Worm (Caenorhabditis elegans) whole organism, mixed stage, embryonic: ENCODE results near the gene tceb-3.

Source experiments
- M03D4.4 ChIP-seq: sonication (generic microtip); optimal IDR thresholded peaks from 2 replicates; lab custom pipeline; 2017; ENCODE audit warnings: mild to moderate bottlenecking, missing genetic modification characterization, missing compliant biosample characterization
- bed-3 ChIP-seq: fragments of 200-800 bp; sonication (Bioruptor generic); optimal IDR thresholded peaks from 3 replicates; lab custom pipeline; 2018; ENCODE audit warnings: mild to moderate bottlenecking, missing genetic modification characterization, moderate library complexity, missing compliant biosample characterization
- blmp-1 ChIP-seq: fragments of 150-350 bp; optimal IDR thresholded peaks from 2 replicates; lab custom pipeline; 2014; ENCODE audit warnings: missing biosample characterization, missing genetic modification characterization
- ceh-39 ChIP-seq: fragments of 150-350 bp; optimal IDR thresholded peaks from 2 replicates; lab custom pipeline; 2014; ENCODE audit warnings: missing biosample characterization, missing genetic modification characterization
- ceh-43 ChIP-seq: fragments of 200-800 bp; sonication (Bioruptor generic); optimal IDR thresholded peaks from 2 replicates; lab custom pipeline; 2018; ENCODE audit warnings: mild to moderate bottlenecking, missing genetic modification characterization, moderate library complexity, missing compliant biosample characterization
- ceh-83 ChIP-seq: fragments of 200-800 bp; sonication (Bioruptor generic); optimal IDR thresholded peaks from 2 replicates; lab custom pipeline; 2018; ENCODE audit warnings: mild to moderate bottlenecking, missing genetic modification characterization, missing compliant biosample characterization
- cnd-1 ChIP-seq: fragments of 200-800 bp; sonication (Bioruptor generic); optimal IDR thresholded peaks from 2 replicates; lab custom pipeline; 2018; ENCODE audit warnings: mild to moderate bottlenecking, missing genetic modification characterization, missing compliant biosample characterization
- drap-1 ChIP-seq: fragments of 200-800 bp; sonication (Bioruptor generic); optimal IDR thresholded peaks from 3 replicates; lab custom pipeline; 2018; ENCODE audit warnings: mild to moderate bottlenecking, missing genetic modification characterization, missing compliant biosample characterization
- elt-1 ChIP-seq: sonication (generic microtip); optimal IDR thresholded peaks from 2 replicates; lab custom pipeline; 2017; ENCODE audit warnings: missing genetic modification characterization, mild to moderate bottlenecking, missing compliant biosample characterization, antibody characterized with exemption, moderate library complexity, borderline replicate concordance; ENCODE audit not compliant: insufficient read depth
- elt-3 ChIP-seq: fragments of 150-350 bp; optimal IDR thresholded peaks from 2 replicates; lab custom pipeline; 2014; ENCODE audit warnings: missing biosample characterization, missing genetic modification characterization
- flh-1 ChIP-seq: fragments of 200-800 bp; sonication (Bioruptor generic); optimal IDR thresholded peaks from 2 replicates; lab custom pipeline; 2018; ENCODE audit warnings: mild to moderate bottlenecking, missing genetic modification characterization, moderate library complexity, missing compliant biosample characterization
- ham-2 ChIP-seq: fragments of 200-800 bp; sonication (Bioruptor generic); optimal IDR thresholded peaks from 2 replicates; lab custom pipeline; 2018; ENCODE audit warnings: mild to moderate bottlenecking, missing genetic modification characterization, missing compliant biosample characterization
- hlh-1 ChIP-seq: fragments of 150-350 bp; optimal IDR thresholded peaks from 2 replicates; lab custom pipeline; 2014; ENCODE audit warnings: missing biosample characterization, missing genetic modification reagents, missing genetic modification characterization
- lin-13 ChIP-seq: fragments of 150-350 bp; optimal IDR thresholded peaks from 2 replicates; lab custom pipeline; 2014; ENCODE audit warnings: missing biosample characterization, missing genetic modification characterization
- lin-32 ChIP-seq: fragments of 200-800 bp; sonication (Bioruptor generic); optimal IDR thresholded peaks from 2 replicates; lab custom pipeline; 2018; ENCODE audit warnings: mild to moderate bottlenecking, missing genetic modification characterization, missing compliant biosample characterization
- lsy-2 ChIP-seq: fragments of 150-350 bp; optimal IDR thresholded peaks from 2 replicates; lab custom pipeline; 2014; ENCODE audit warnings: missing biosample characterization, missing genetic modification characterization
- mab-5 ChIP-seq: fragments of 150-350 bp; optimal IDR thresholded peaks from 2 replicates; lab custom pipeline; 2014; ENCODE audit warnings: missing biosample characterization, missing genetic modification characterization
- mep-1 ChIP-seq: fragments of 150-350 bp; optimal IDR thresholded peaks from 2 replicates; lab custom pipeline; 2017; ENCODE audit warnings: missing biosample characterization, missing genetic modification reagents, missing genetic modification characterization, inconsistent platforms
- mls-2 ChIP-seq: sonication (generic microtip); optimal IDR thresholded peaks from 2 replicates; lab custom pipeline; 2016; ENCODE audit warnings: mild to moderate bottlenecking, missing genetic modification characterization, moderate library complexity, missing compliant biosample characterization
- nhr-12 ChIP-seq: fragments of 150-350 bp; optimal IDR thresholded peaks from 2 replicates; lab custom pipeline; 2014; ENCODE audit warnings: missing biosample characterization, missing genetic modification characterization
- nhr-237 ChIP-seq: fragments of 150-350 bp; optimal IDR thresholded peaks from 2 replicates; lab custom pipeline; 2014; ENCODE audit warnings: missing biosample characterization, missing genetic modification characterization
- nhr-28 ChIP-seq: fragments of 150-350 bp; optimal IDR thresholded peaks from 2 replicates; lab custom pipeline; 2014; ENCODE audit warnings: missing biosample characterization, missing genetic modification characterization
- nhr-76 ChIP-seq: sonication (generic microtip); optimal IDR thresholded peaks from 2 replicates; lab custom pipeline; 2017; ENCODE audit warnings: missing biosample characterization, missing genetic modification characterization
- pha-4 ChIP-seq: fragments of 150-350 bp; optimal IDR thresholded peaks from 2 replicates; lab custom pipeline; 2018; ENCODE audit warnings: missing biosample characterization, missing genetic modification reagents, missing genetic modification characterization
- sem-2 ChIP-seq: fragments of 200-800 bp; sonication (Bioruptor generic); optimal IDR thresholded peaks from 2 replicates; lab custom pipeline; 2018; ENCODE audit warnings: mild to moderate bottlenecking, missing genetic modification characterization, missing compliant biosample characterization
- snpc-4 ChIP-seq: fragments of 150-350 bp; optimal IDR thresholded peaks from 2 replicates; lab custom pipeline; 2014; ENCODE audit warnings: missing biosample characterization, missing genetic modification characterization
- sptf-1 ChIP-seq: sonication (generic microtip); optimal IDR thresholded peaks from 2 replicates; lab custom pipeline; 2017; ENCODE audit warnings: mild to moderate bottlenecking, missing genetic modification characterization, moderate library complexity, missing compliant biosample characterization
- tbx-8 ChIP-seq: fragments of 200-800 bp; sonication (Bioruptor generic); optimal IDR thresholded peaks from 2 replicates; lab custom pipeline; 2018; ENCODE audit warnings: mild to moderate bottlenecking, missing genetic modification characterization, moderate library complexity, missing compliant biosample characterization
- unc-120 ChIP-seq: sonication (generic microtip); optimal IDR thresholded peaks from 2 replicates; lab custom pipeline; 2017; ENCODE audit warnings: missing genetic modification characterization, missing compliant biosample characterization; ENCODE audit not compliant: poor library complexity, severe bottlenecking
- unc-39 ChIP-seq: fragments of 150-350 bp; optimal IDR thresholded peaks from 2 replicates; lab custom pipeline; 2014; ENCODE audit warnings: missing biosample characterization, missing genetic modification characterization
- unc-62 ChIP-seq: fragments of 150-350 bp; optimal IDR thresholded peaks from 2 replicates; lab custom pipeline; 2014; ENCODE audit warnings: missing biosample characterization, missing genetic modification reagents, missing genetic modification characterization
- zip-8 ChIP-seq: fragments of 150-350 bp; optimal IDR thresholded peaks from 2 replicates; lab custom pipeline; 2014; ENCODE audit warnings: missing biosample characterization, missing genetic modification characterization

The tceb-3 gene

ce11 chrII:10917174-10917573 is 30.0 kb downstream of the tceb-3 start, which contains the start of gene F44F4.10:
Gene F44F4.10, minus strand, starts transcription at chrII:10917274.
- TF ChIP-seq flh-1 (GFP tag; lab: Kevin White, UChicago) (no peak), unc-39 (tag; lab: Kevin White, UChicago) (no peak), M03D4.4 (tag; lab: Kevin White, UChicago) (no peak), nhr-28 (tag; lab: Kevin White, UChicago) (no peak), drap-1 (GFP tag; lab: Kevin White, UChicago) (no peak), unc-62 (GFP tag; lab: Kevin White, UChicago) (no peak), mep-1 (tag; lab: Kevin White, UChicago) (no peak), nhr-76 (no peak), mls-2 (tag; lab: Kevin White, UChicago) (no peak), lin-32 (GFP tag; lab: Kevin White, UChicago) (no peak), elt-3 (tag; lab: Kevin White, UChicago) (no peak), sptf-1 (no peak), unc-120 (tag; lab: Kevin White, UChicago) (no peak), lsy-2 (tag; lab: Kevin White, UChicago) (no peak), blmp-1 (no peak), ceh-39 (tag; lab: Kevin White, UChicago) (no peak), ceh-83 (GFP tag; lab: Kevin White, UChicago) (no peak)

- TF ChIP-seq drap-1 (GFP tag; lab: Kevin White, UChicago), result no peak
- no peak for TF ChIP-seq nhr-76
- TF ChIP-seq blmp-1, result no peak
Measured at ce11 chrII:10915732-10916131, 31.5 kb downstream of the tceb-3 start, which contains the start of gene F44F4.9. Gene F44F4.9, minus strand, starts transcription at chrII:10915832.

ce11 chrII:10914366-10914765 is 32.9 kb downstream of the tceb-3 start, which contains the start of gene F44F4.15:
Gene F44F4.15, plus strand, starts transcription at chrII:10914666.
- TF ChIP-seq blmp-1 (no peak), unc-39 (tag; lab: Kevin White, UChicago) (no peak), tbx-8 (GFP tag; lab: Kevin White, UChicago) (no peak), drap-1 (GFP tag; lab: Kevin White, UChicago) (no peak), sptf-1 (no peak), ceh-43 (no peak), lin-32 (GFP tag; lab: Kevin White, UChicago) (no peak), ham-2 (GFP tag; lab: Kevin White, UChicago) (no peak), ceh-39 (tag; lab: Kevin White, UChicago) (no peak), bed-3 (no peak), cnd-1 (no peak), hlh-1 (tag; lab: Kevin White, UChicago) (no peak), nhr-12 (tag; lab: Kevin White, UChicago) (no peak), unc-62 (GFP tag; lab: Kevin White, UChicago) (no peak), snpc-4 (tag; lab: Kevin White, UChicago) (no peak), lin-13 (tag; lab: Kevin White, UChicago) (no peak), mab-5 (tag; lab: Kevin White, UChicago) (no peak), mls-2 (tag; lab: Kevin White, UChicago) (no peak)

- TF ChIP-seq pha-4 (tag; lab: Kevin White, UChicago), result no peak
- TF ChIP-seq nhr-237 (tag; lab: Kevin White, UChicago), result no peak
- no peak for TF ChIP-seq ceh-43
- TF ChIP-seq sem-2 (GFP tag; lab: Kevin White, UChicago), result no peak
- TF ChIP-seq unc-120 (tag; lab: Kevin White, UChicago), result no peak
- TF ChIP-seq unc-62 (GFP tag; lab: Kevin White, UChicago), result no peak
- TF ChIP-seq flh-1 (GFP tag; lab: Kevin White, UChicago), result no peak
- TF ChIP-seq elt-1 (tag; lab: Kevin White, UChicago), result no peak
- TF ChIP-seq lin-32 (GFP tag; lab: Kevin White, UChicago), result no peak
- no peak for TF ChIP-seq zip-8 (tag; lab: Kevin White, UChicago)
- no peak for TF ChIP-seq ceh-39 (tag; lab: Kevin White, UChicago)
- TF ChIP-seq cnd-1, result no peak
Measured at ce11 chrII:10912995-10913394, 34.2 kb downstream of the tceb-3 start.
